Worm (Caenorhabditis elegans) whole organism, L4/young adult: ENCODE results near the gene clec-27.

ENCODE experiments used
- W03F9.2 ChIP-seq: fragments of 150-350 bp; optimal IDR thresholded peaks from 2 replicates; lab custom pipeline; 2014; ENCODE audit warnings: missing biosample characterization, missing genetic modification characterization
- dao-5 ChIP-seq: sonication (generic microtip); optimal IDR thresholded peaks from 2 replicates; lab custom pipeline; 2016; ENCODE audit warnings: missing genotype, missing genetic modification characterization, moderate library complexity, missing compliant biosample characterization
- him-1 ChIP-seq: sonication (generic microtip); optimal IDR thresholded peaks from 2 replicates; lab custom pipeline; 2016; ENCODE audit warnings: missing genotype, missing genetic modification reagents, missing genetic modification characterization, missing compliant biosample characterization

- no peak for TF ChIP-seq him-1 (tag; lab: Kevin White, UChicago)
- no peak for TF ChIP-seq W03F9.2 (tag; lab: Kevin White, UChicago)
- TF ChIP-seq dao-5 (tag; lab: Kevin White, UChicago), result no peak
These were observed 39.0 kb downstream of the clec-27 start, which contains the start of gene F09C6.15 for ce11 chrV:16893440-16893839.
